Fruit fly (Drosophila melanogaster): ENCODE measurements around the gene SPE.

The SPE gene

DNA sequence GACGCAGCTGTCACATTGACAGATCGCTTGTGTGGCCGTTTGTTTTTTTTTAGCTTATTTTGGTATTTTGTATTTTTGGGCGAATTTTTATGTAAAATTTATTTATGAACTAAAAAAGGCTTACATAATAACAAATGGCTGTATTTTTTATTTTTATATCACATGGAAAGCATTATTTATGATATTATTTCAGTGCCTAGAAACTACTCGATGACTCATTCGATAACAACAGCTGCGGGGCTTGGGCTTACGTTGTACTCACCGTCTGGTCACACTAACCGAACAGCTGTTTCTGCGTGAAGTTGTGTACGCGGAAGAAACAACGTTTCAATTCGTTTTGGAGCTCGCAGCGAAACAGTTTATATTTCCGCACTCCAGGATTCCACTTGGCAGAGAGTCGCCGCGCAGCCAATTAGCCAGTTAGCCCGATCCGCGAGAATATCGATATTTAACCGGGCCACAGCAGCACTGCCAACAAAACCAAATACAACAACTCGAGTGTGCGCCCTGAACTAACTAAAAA is 47.0 kb downstream of the SPE start, which contains the start of the genes Hmgcr and Rpn9 (continued):
- TF ChIP-seq ranshi (GFP tag; IDR thresholded peaks at IDR 0.05), result no peak
- TF ChIP-seq p53 (GFP tag; optimal IDR thresholded peaks at IDR 0.05), result no peak
- no peak for TF ChIP-seq ssp (GFP tag; IDR thresholded peaks at IDR 0.05)
- TF ChIP-seq sqz (GFP tag; optimal IDR thresholded peaks at IDR 0.05), result no peak
- TF ChIP-seq CG4617 (GFP tag; optimal IDR thresholded peaks at IDR 0.05; ENCODE audit: borderline replicate concordance), result peak; percentile 41
- 0 out of 2 replicates have a peak, but pooled peaks have one; percentile 16 for TF ChIP-seq amos (GFP tag; IDR thresholded peaks at IDR 0.05; ENCODE audit: partially characterized antibody)
- TF ChIP-seq CG15269 (tag; optimal IDR thresholded peaks at IDR 0.05), result peak; percentile 16
- peak; percentile 41 for TF ChIP-seq dm (GFP tag; optimal IDR thresholded peaks at IDR 0.05)
- TF ChIP-seq CG30431 (GFP tag; optimal IDR thresholded peaks at IDR 0.05), result no peak
- no peak for TF ChIP-seq tgo (GFP tag; IDR thresholded peaks at IDR 0.05)
- TF ChIP-seq CG17328 (GFP tag; IDR thresholded peaks at IDR 0.05), result peak; percentile 38; the same call in 1 of the 2 replicates
- TF ChIP-seq hkb (optimal IDR thresholded peaks at IDR 0.05), result peak; percentile 89
- no peak for TF ChIP-seq hkb (GFP tag; IDR thresholded peaks at IDR 0.05)
- 0 out of 3 replicates have a peak, but pooled peaks have one; percentile 64 for TF ChIP-seq mld (GFP tag; IDR thresholded peaks at IDR 0.05; ENCODE audit: partially characterized antibody)
- TF ChIP-seq CG30403 (GFP tag; optimal IDR thresholded peaks at IDR 0.05), result peak; percentile 13
- TF ChIP-seq dmrt99B (tag; optimal IDR thresholded peaks at IDR 0.05), result no peak
- peak; percentile 65 for TF ChIP-seq phol (tag; optimal IDR thresholded peaks at IDR 0.05)
- no peak for TF ChIP-seq CG6791 (GFP tag; IDR thresholded peaks at IDR 0.05; ENCODE audit: partially characterized antibody)
- peak; percentile 11 for TF ChIP-seq Blimp-1 (GFP tag; optimal IDR thresholded peaks at IDR 0.05)
- no peak for TF ChIP-seq HHEX (GFP tag; optimal IDR thresholded peaks at IDR 0.05)
- peak; percentile 93 for TF ChIP-seq gfzf (GFP tag; optimal IDR thresholded peaks at IDR 0.05)
- peak; percentile 72 for TF ChIP-seq HLHmδ (GFP tag; optimal IDR thresholded peaks at IDR 0.05)
- TF ChIP-seq cato (GFP tag; optimal IDR thresholded peaks at IDR 0.05; ENCODE audit: borderline replicate concordance), result no peak
- peak; percentile 18 for TF ChIP-seq scrt (GFP tag; optimal IDR thresholded peaks at IDR 0.05)
- TF ChIP-seq h (optimal IDR thresholded peaks at IDR 0.05), result no peak
- no peak for TF ChIP-seq CG31388 (GFP tag; optimal IDR thresholded peaks at IDR 0.05)
- TF ChIP-seq lilli (GFP tag; optimal IDR thresholded peaks at IDR 0.05), result peak; percentile 13
- TF ChIP-seq CG9817 (tag; optimal IDR thresholded peaks at IDR 0.05), result no peak
- TF ChIP-seq CG10431 (GFP tag; optimal IDR thresholded peaks at IDR 0.05), result peak; percentile 54
- peak; percentile 58 for TF ChIP-seq CG9437 (GFP tag; optimal IDR thresholded peaks at IDR 0.05)
- TF ChIP-seq Sin3A (optimal IDR thresholded peaks at IDR 0.05), result peak; percentile 95
- peak; percentile 6 for TF ChIP-seq Ets65A (GFP tag)
- peak; percentile 26 for TF ChIP-seq grau (tag; optimal IDR thresholded peaks at IDR 0.05)
- peak; percentile 49 for TF ChIP-seq nom (GFP tag; optimal IDR thresholded peaks at IDR 0.05)
- no peak for TF ChIP-seq NC2α (GFP tag; optimal IDR thresholded peaks at IDR 0.05)
- TF ChIP-seq bigmax (GFP tag; optimal IDR thresholded peaks at IDR 0.05), result no peak
- no peak for TF ChIP-seq zfh1 (GFP tag; IDR thresholded peaks at IDR 0.05)
- TF ChIP-seq Meics (GFP tag; optimal IDR thresholded peaks at IDR 0.05), result no peak
- peak; percentile 70 for TF ChIP-seq ewg (GFP tag; optimal IDR thresholded peaks at IDR 0.05)
- TF ChIP-seq fd96Cb (tag; optimal IDR thresholded peaks at IDR 0.05), result no peak
- peak; percentile 52 for TF ChIP-seq CG12299 (tag; optimal IDR thresholded peaks at IDR 0.05)
- peak; percentile 66 for TF ChIP-seq MESR4 (GFP tag; optimal IDR thresholded peaks at IDR 0.05)
- TF ChIP-seq tap (tag; optimal IDR thresholded peaks at IDR 0.05), result no peak
- no peak for TF ChIP-seq CG17912 (GFP tag; optimal IDR thresholded peaks at IDR 0.05)
- TF ChIP-seq ato (GFP tag; IDR thresholded peaks at IDR 0.05; ENCODE audit: partially characterized antibody), result no peak
- TF ChIP-seq CG1233 (GFP tag; optimal IDR thresholded peaks at IDR 0.05), result no peak
- TF ChIP-seq Dll (GFP tag; IDR thresholded peaks at IDR 0.05; ENCODE audit: partially characterized antibody), result 0 out of 4 replicates have a peak, but pooled peaks have one; percentile 40
- peak in 1 of 2 experiments; percentile 11 for TF ChIP-seq Hr51 (GFP tag; optimal IDR thresholded peaks at IDR 0.05)
- TF ChIP-seq so (GFP tag; IDR thresholded peaks at IDR 0.05), result no peak; the same call in 2 of the 3 replicates
- no peak for TF ChIP-seq Deaf1 (tag; optimal IDR thresholded peaks at IDR 0.05)
